Worm (Caenorhabditis elegans) whole organism, mixed stage, embryonic: Measurements from ENCODE around the gene irg-1.
"Not testable (repeated sequence)": the region's sequence is repeated elsewhere in the genome, so short reads cannot be mapped to it uniquely, and the experiment has no call there.

Experiments used
- ceh-83 ChIP-seq: fragments of 200-800 bp; sonication (Bioruptor generic); optimal IDR thresholded peaks from 2 replicates; lab custom pipeline; 2018; ENCODE audit warnings: mild to moderate bottlenecking, missing genetic modification characterization, missing compliant biosample characterization
- elt-1 ChIP-seq: sonication (generic microtip); optimal IDR thresholded peaks from 2 replicates; lab custom pipeline; 2017; ENCODE audit warnings: missing genetic modification characterization, mild to moderate bottlenecking, missing compliant biosample characterization, antibody characterized with exemption, moderate library complexity, borderline replicate concordance; ENCODE audit not compliant: insufficient read depth
- nhr-12 ChIP-seq: fragments of 150-350 bp; optimal IDR thresholded peaks from 2 replicates; lab custom pipeline; 2014; ENCODE audit warnings: missing biosample characterization, missing genetic modification characterization
- pha-4 ChIP-seq: fragments of 150-350 bp; optimal IDR thresholded peaks from 2 replicates; lab custom pipeline; 2018; ENCODE audit warnings: missing biosample characterization, missing genetic modification reagents, missing genetic modification characterization
- sptf-1 ChIP-seq: sonication (generic microtip); optimal IDR thresholded peaks from 2 replicates; lab custom pipeline; 2017; ENCODE audit warnings: mild to moderate bottlenecking, missing genetic modification characterization, moderate library complexity, missing compliant biosample characterization

irg-1 gene

ce11 chrV:3570695-3571094 is 47.3 kb downstream of the irg-1 start, which contains the start of gene F40C5.2:
TSS of gene F40C5.2 (plus strand) at chrV:3570995.
- not testable (repeated sequence) for TF ChIP-seq nhr-12 (tag; lab: Kevin White, UChicago); pha-4; elt-1
- TF ChIP-seq, all 35 proteins: peak for 0; not testable (repeated sequence) for 35

ce11 chrV:3572408-3572807 is 49.0 kb downstream of the irg-1 start, which contains the start of gene F40C5.1:
TSS of gene F40C5.1 (plus strand) at chrV:3572708.
- TF ChIP-seq ceh-83 (GFP tag; lab: Kevin White, UChicago); elt-1; sptf-1 (tag; lab: Kevin White, UChicago): not testable (repeated sequence)
